Fruit fly (Drosophila melanogaster) whole organism: ENCODE measurements around the gene HemK1.

Experiments used
- CG8478 ChIP-seq: fragments of >200 bp; optimal IDR thresholded peaks from 2 replicates; lab custom pipeline; 2018; ENCODE audit warnings: inconsistent platforms
- Dll ChIP-seq: fragments of >200 bp; optimal IDR thresholded peaks from 2 replicates; lab custom pipeline; 2017
- EcR ChIP-seq, 2 experiments: fragments of >200 bp; optimal IDR thresholded peaks; 2 replicates each; lab custom pipeline; 2017; ENCODE audit warnings: missing biosample characterization in 2 of 2, missing genetic modification characterization in 2 of 2, missing genetic modification reagents in 2 of 2
- pan ChIP-seq: fragments of >200 bp; optimal IDR thresholded peaks from 2 replicates; lab custom pipeline; 2017
- psq ChIP-seq: fragments of >200 bp; optimal IDR thresholded peaks from 2 replicates; lab custom pipeline; 2017
- usp ChIP-seq: fragments of >200 bp; optimal IDR thresholded peaks from 2 replicates; lab custom pipeline; 2017; ENCODE audit warnings: missing biosample characterization, missing genetic modification characterization, mixed read lengths

The HemK1 gene

DNA sequence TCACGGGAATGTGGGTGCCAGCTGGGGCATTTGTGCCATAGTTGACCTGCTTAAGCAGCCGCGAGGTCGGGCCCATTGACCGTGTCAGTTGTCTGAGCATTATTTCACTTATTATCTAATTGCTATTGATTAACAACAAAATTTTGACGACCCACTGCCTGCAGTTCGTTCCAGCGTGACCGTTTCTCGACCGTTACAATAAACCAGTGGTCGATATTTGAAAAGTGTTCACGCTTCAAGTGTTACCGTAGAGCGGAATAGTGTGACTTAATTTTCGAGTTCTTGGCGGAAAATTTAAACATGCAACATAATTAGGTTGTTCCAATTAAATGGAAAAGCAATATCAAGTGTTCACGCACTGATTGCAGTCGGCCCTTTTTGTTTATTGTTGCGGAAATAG lies at the start of gene HemK1:
HemK1 (minus strand) TSS at position 190 of the 400 bp plus-strand sequence.
- no peak for TF ChIP-seq EcR (GFP tag; optimal IDR thresholded peaks at IDR 0.05; lab: Kevin White, UChicago)
- TF ChIP-seq psq (lab: Kevin White, UChicago), result no peak
- no peak for TF ChIP-seq Dll (lab: Kevin White, UChicago)
- no peak for TF ChIP-seq usp (GFP tag; lab: Kevin White, UChicago)
- TF ChIP-seq pan (lab: Kevin White, UChicago), result no peak

DNA sequence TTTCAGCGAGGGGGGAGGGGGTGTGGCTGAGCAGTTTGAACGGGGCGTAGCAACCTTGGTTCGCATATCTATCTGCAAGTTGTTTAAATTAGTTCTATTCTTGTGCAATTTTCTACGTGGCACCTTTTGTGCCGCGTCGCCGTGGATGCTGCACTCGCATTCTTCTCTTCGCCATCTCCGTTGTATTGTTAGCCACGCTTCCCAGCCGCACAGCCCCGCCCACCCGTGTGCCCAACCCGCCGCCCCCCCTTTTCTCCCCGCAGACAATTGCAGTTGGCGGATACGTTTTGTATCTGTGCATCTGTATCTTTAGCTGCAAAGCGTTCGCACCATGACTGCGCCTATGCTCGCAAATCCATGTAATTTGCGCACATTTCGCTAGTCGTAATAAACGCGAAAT lies 46.5 kb upstream of the HemK1 start:
- no peak for TF ChIP-seq pan (lab: Kevin White, UChicago)
- no peak for TF ChIP-seq psq (lab: Kevin White, UChicago)
- no peak for TF ChIP-seq EcR (GFP tag; optimal IDR thresholded peaks at IDR 0.05; lab: Kevin White, UChicago)
- no peak for TF ChIP-seq CG8478 (lab: Kevin White, UChicago)
- TF ChIP-seq Dll (lab: Kevin White, UChicago), result no peak
- TF ChIP-seq usp (GFP tag; lab: Kevin White, UChicago), result no peak

- TF ChIP-seq pan (lab: Kevin White, UChicago) (no peak), CG8478 (lab: Kevin White, UChicago) (no peak), psq (lab: Kevin White, UChicago) (no peak), EcR (GFP tag; optimal IDR thresholded peaks at IDR 0.05; lab: Kevin White, UChicago) (no peak), Dll (lab: Kevin White, UChicago) (no peak), usp (GFP tag; lab: Kevin White, UChicago) (no peak)
Measured at dm6 chr2L:6508666-6509065, 41.2 kb upstream of the HemK1 start.

DNA sequence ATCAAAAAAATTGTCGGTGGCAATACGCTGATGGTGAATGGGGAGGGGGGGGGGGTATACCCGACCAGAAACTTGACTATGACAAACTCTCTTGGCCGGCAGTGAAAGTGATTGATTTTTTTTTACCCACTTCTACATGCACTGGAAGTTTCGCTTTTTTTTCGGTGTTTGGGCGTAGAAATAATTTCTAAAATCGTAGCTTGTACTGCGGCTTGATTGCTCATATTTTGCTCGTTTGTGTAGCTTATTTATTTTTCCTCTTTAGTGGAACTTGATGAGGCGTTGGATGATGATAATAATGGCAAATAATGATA lies 36.2 kb upstream of the HemK1 start:
- TF ChIP-seq CG8478 (lab: Kevin White, UChicago), result no peak
- no peak for TF ChIP-seq EcR (GFP tag; optimal IDR thresholded peaks at IDR 0.05; lab: Kevin White, UChicago)

DNA sequence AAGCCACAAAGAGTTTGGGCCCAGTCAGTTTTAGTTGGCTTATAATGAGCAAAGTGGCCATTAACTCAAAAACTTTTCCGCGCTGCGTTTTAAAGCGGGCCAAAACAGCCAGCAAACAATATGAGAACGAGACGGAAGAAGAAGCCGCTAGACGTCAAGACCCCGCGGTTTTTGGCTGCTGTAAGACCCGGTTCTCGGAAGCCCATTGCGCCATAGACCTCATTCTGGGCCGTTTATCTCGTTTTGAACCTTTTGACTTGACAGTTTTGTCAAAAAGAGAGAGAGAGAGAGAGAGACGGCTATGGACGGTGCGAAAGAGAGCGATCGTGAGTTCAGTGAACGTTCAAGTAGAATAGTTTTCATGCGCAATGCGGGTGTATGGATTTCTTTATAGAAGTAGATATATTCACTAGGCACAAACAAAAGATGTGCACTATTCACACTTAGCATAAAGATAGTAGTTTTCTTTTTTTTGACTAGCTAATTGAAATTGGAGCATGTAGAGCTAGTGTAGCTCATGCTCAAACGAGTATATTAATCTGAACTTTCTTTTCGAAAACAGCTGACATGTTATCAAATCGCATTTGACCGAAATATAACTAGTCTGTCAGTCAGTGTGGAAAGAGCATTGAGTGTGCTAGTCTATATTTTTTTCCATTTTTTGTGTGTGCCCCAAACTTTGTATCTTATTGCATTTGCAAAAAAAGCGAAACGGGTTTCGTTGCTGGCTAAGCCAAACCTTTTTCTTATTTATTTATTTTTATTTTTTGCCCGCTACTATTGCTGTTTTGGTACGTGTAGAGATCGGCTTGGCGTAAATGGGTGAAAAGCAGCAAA lies 35.6 kb upstream of the HemK1 start:
- no peak for TF ChIP-seq pan (lab: Kevin White, UChicago)

- TF ChIP-seq Dll (lab: Kevin White, UChicago) (no peak), CG8478 (lab: Kevin White, UChicago) (no peak), pan (lab: Kevin White, UChicago) (no peak), usp (GFP tag; lab: Kevin White, UChicago) (no peak), psq (lab: Kevin White, UChicago) (no peak), EcR (GFP tag; optimal IDR thresholded peaks at IDR 0.05; lab: Kevin White, UChicago) (no peak)
Measured at dm6 chr2L:6500648-6501325, 33.3 kb upstream of the HemK1 start.

dm6 chr2L:6498448-6498847 lies 30.9 kb upstream of the HemK1 start, which contains the start of gene CG31637:
TSS of gene CG31637 (plus strand) at chr2L:6498647.
- TF ChIP-seq Dll (lab: Kevin White, UChicago) (no peak), CG8478 (lab: Kevin White, UChicago) (no peak), pan (lab: Kevin White, UChicago) (no peak), usp (GFP tag; lab: Kevin White, UChicago) (no peak), psq (lab: Kevin White, UChicago) (no peak), EcR (GFP tag; optimal IDR thresholded peaks at IDR 0.05; lab: Kevin White, UChicago) (no peak)

dm6 chr2L:6496753-6497152 lies 29.3 kb upstream of the HemK1 start, which contains the start of gene CG9550:
TSS of gene CG9550 (plus strand) at chr2L:6497053.
- no peak for TF ChIP-seq usp (GFP tag; lab: Kevin White, UChicago)
- TF ChIP-seq pan (lab: Kevin White, UChicago), result no peak
- TF ChIP-seq Dll (lab: Kevin White, UChicago), result no peak
- no peak for TF ChIP-seq CG8478 (lab: Kevin White, UChicago)
- no peak for TF ChIP-seq EcR (GFP tag; optimal IDR thresholded peaks at IDR 0.05; lab: Kevin White, UChicago)
- no peak for TF ChIP-seq psq (lab: Kevin White, UChicago)

dm6 chr2L:6494405-6494816 lies 26.9 kb upstream of the HemK1 start, which contains the start of gene CG9547:
TSS of gene CG9547 (minus strand) at chr2L:6494532.
- TF ChIP-seq usp (GFP tag; lab: Kevin White, UChicago) (no peak), Dll (lab: Kevin White, UChicago) (no peak), psq (lab: Kevin White, UChicago) (no peak), CG8478 (lab: Kevin White, UChicago) (no peak), EcR (GFP tag; optimal IDR thresholded peaks at IDR 0.05; lab: Kevin White, UChicago) (no peak), pan (lab: Kevin White, UChicago) (no peak)

dm6 chr2L:6490783-6491249 lies 23.3 kb upstream of the HemK1 start, which contains the start of the genes Phf5a and CG31638:
TSS of gene Phf5a (minus strand) at chr2L:6490843.
TSS of gene CG31638 (plus strand) at chr2L:6491061.
- no peak for TF ChIP-seq usp (GFP tag; lab: Kevin White, UChicago)
- no peak for TF ChIP-seq pan (lab: Kevin White, UChicago)
- no peak for TF ChIP-seq Dll (lab: Kevin White, UChicago)
- no peak for TF ChIP-seq EcR (GFP tag; optimal IDR thresholded peaks at IDR 0.05; lab: Kevin White, UChicago)
- TF ChIP-seq psq (lab: Kevin White, UChicago), result no peak
- TF ChIP-seq CG8478 (lab: Kevin White, UChicago), result no peak

dm6 chr2L:6488676-6489140 lies 21.2 kb upstream of the HemK1 start, which contains the start of the genes KFase and epsilonCOP:
TSS of gene KFase (minus strand) at chr2L:6488756.
TSS of gene epsilonCOP (plus strand) at chr2L:6489090.
- TF ChIP-seq pan (lab: Kevin White, UChicago), result no peak
- TF ChIP-seq psq (lab: Kevin White, UChicago), result no peak
- no peak for TF ChIP-seq EcR (GFP tag; optimal IDR thresholded peaks at IDR 0.05; lab: Kevin White, UChicago)
- no peak for TF ChIP-seq Dll (lab: Kevin White, UChicago)
- no peak for TF ChIP-seq usp (GFP tag; lab: Kevin White, UChicago)
- no peak for TF ChIP-seq CG8478 (lab: Kevin White, UChicago)
